Worm (Caenorhabditis elegans): ENCODE data around the gene C08F11.10.

C08F11.10 gene

ce11 chrIV:13647558-13647957 lies 1.5 kb downstream of the C08F11.10 start, which contains the start of gene ule-4:
Gene ule-4, minus strand, starts transcription at chrIV:13647658.
- TF ChIP-seq hmbx-1 (tag; optimal IDR thresholded peaks at IDR 0.05), result no peak
- no peak for TF ChIP-seq hmg-4 (GFP tag; optimal IDR thresholded peaks at IDR 0.05)
- TF ChIP-seq ceh-13 (GFP tag; optimal IDR thresholded peaks at IDR 0.05), result no peak
- no peak for TF ChIP-seq pes-1 (GFP tag; IDR thresholded peaks at IDR 0.05)
- TF ChIP-seq ceh-36 (tag; optimal IDR thresholded peaks at IDR 0.05), result no peak
- TF ChIP-seq hnd-1 (tag; optimal IDR thresholded peaks at IDR 0.05), result no peak
- TF ChIP-seq ets-7 (tag; optimal IDR thresholded peaks at IDR 0.05), result no peak
- no peak for TF ChIP-seq sea-1 (GFP tag; conservative IDR thresholded peaks at IDR 0.05)
- no peak for TF ChIP-seq tra-4 (tag; optimal IDR thresholded peaks at IDR 0.05)
- no peak for TF ChIP-seq scrt-1 (GFP tag; IDR thresholded peaks at IDR 0.05)
- no peak for TF ChIP-seq ama-1 (optimal IDR thresholded peaks at IDR 0.05)
- TF ChIP-seq tbx-37 (GFP tag; conservative IDR thresholded peaks at IDR 0.05), result no peak
- no peak for TF ChIP-seq flt-1 (GFP tag; IDR thresholded peaks at IDR 0.05)
- TF ChIP-seq aly-1 (tag; optimal IDR thresholded peaks at IDR 0.05), result no peak

- TF ChIP-seq ets-7 (tag; optimal IDR thresholded peaks at IDR 0.05) (no peak), flt-1 (GFP tag; IDR thresholded peaks at IDR 0.05) (no peak), scrt-1 (GFP tag; IDR thresholded peaks at IDR 0.05) (no peak), sea-1 (GFP tag; conservative IDR thresholded peaks at IDR 0.05) (no peak), tbx-11 (GFP tag; IDR thresholded peaks at IDR 0.05) (no peak), ama-1 (optimal IDR thresholded peaks at IDR 0.05) (no peak), aly-1 (tag; optimal IDR thresholded peaks at IDR 0.05) (no peak), hnd-1 (tag; optimal IDR thresholded peaks at IDR 0.05) (no peak)
Observed at ce11 chrIV:13645823-13646222, 3.2 kb downstream of the C08F11.10 start, which contains the start of gene srz-29. Gene srz-29, minus strand, starts transcription at chrIV:13645923.

- TF ChIP-seq B0310.2 (tag; optimal IDR thresholded peaks at IDR 0.05) (no peak), F13C5.2 (tag; optimal IDR thresholded peaks at IDR 0.05) (no peak), pes-1 (GFP tag; IDR thresholded peaks at IDR 0.05) (no peak), ama-1 (optimal IDR thresholded peaks at IDR 0.05) (no peak), ets-7 (tag; optimal IDR thresholded peaks at IDR 0.05) (no peak), aly-1 (tag; optimal IDR thresholded peaks at IDR 0.05) (no peak), sea-1 (GFP tag; conservative IDR thresholded peaks at IDR 0.05) (no peak), ceh-13 (GFP tag; optimal IDR thresholded peaks at IDR 0.05) (no peak), tbx-11 (GFP tag; IDR thresholded peaks at IDR 0.05) (no peak), ceh-36 (tag; optimal IDR thresholded peaks at IDR 0.05) (no peak), hnd-1 (tag; optimal IDR thresholded peaks at IDR 0.05) (no peak), tra-4 (tag; optimal IDR thresholded peaks at IDR 0.05) (no peak)
Observed at ce11 chrIV:13639027-13639426, 10.0 kb downstream of the C08F11.10 start, which contains the start of gene ugt-22. Gene ugt-22, plus strand, starts transcription at chrIV:13639260.

ce11 chrIV:13636975-13637374 lies 12.1 kb downstream of the C08F11.10 start, which contains the start of gene C08F11.7:
Gene C08F11.7, plus strand, starts transcription at chrIV:13637275.
- TF ChIP-seq ets-7 (tag; optimal IDR thresholded peaks at IDR 0.05), result no peak
- no peak for TF ChIP-seq hnd-1 (tag; optimal IDR thresholded peaks at IDR 0.05)
- TF ChIP-seq aly-1 (tag; optimal IDR thresholded peaks at IDR 0.05), result no peak
- TF ChIP-seq scrt-1 (GFP tag; IDR thresholded peaks at IDR 0.05), result no peak
- no peak for TF ChIP-seq tra-4 (tag; optimal IDR thresholded peaks at IDR 0.05)
- TF ChIP-seq tbx-37 (GFP tag; conservative IDR thresholded peaks at IDR 0.05), result no peak
- TF ChIP-seq ceh-36 (tag; optimal IDR thresholded peaks at IDR 0.05), result no peak
- no peak for TF ChIP-seq hmg-4 (GFP tag; optimal IDR thresholded peaks at IDR 0.05)
- TF ChIP-seq ama-1 (optimal IDR thresholded peaks at IDR 0.05), result no peak
- TF ChIP-seq B0310.2 (tag; optimal IDR thresholded peaks at IDR 0.05), result no peak
- TF ChIP-seq hmbx-1 (tag; optimal IDR thresholded peaks at IDR 0.05), result no peak
- no peak for TF ChIP-seq flt-1 (GFP tag; IDR thresholded peaks at IDR 0.05)
- TF ChIP-seq sea-1 (GFP tag; conservative IDR thresholded peaks at IDR 0.05), result no peak
- no peak for TF ChIP-seq tbx-11 (GFP tag; IDR thresholded peaks at IDR 0.05)
- no peak for TF ChIP-seq pes-1 (GFP tag; IDR thresholded peaks at IDR 0.05)
- no peak for TF ChIP-seq ceh-13 (GFP tag; optimal IDR thresholded peaks at IDR 0.05)

ce11 chrIV:13633165-13633564 lies 15.9 kb downstream of the C08F11.10 start, which contains the start of gene fbxa-98:
Gene fbxa-98, plus strand, starts transcription at chrIV:13633407.
- TF ChIP-seq scrt-1 (GFP tag; IDR thresholded peaks at IDR 0.05) (no peak), tbx-37 (GFP tag; conservative IDR thresholded peaks at IDR 0.05) (no peak), flt-1 (GFP tag; IDR thresholded peaks at IDR 0.05) (no peak), sea-1 (GFP tag; conservative IDR thresholded peaks at IDR 0.05) (no peak), ets-7 (tag; optimal IDR thresholded peaks at IDR 0.05) (no peak), B0310.2 (tag; optimal IDR thresholded peaks at IDR 0.05) (no peak), hmbx-1 (tag; optimal IDR thresholded peaks at IDR 0.05) (no peak), ama-1 (optimal IDR thresholded peaks at IDR 0.05) (no peak), hmg-4 (GFP tag; optimal IDR thresholded peaks at IDR 0.05) (no peak), pes-1 (GFP tag; IDR thresholded peaks at IDR 0.05) (no peak), tra-4 (tag; optimal IDR thresholded peaks at IDR 0.05) (no peak), tbx-11 (GFP tag; IDR thresholded peaks at IDR 0.05) (no peak), aly-1 (tag; optimal IDR thresholded peaks at IDR 0.05) (no peak), ceh-13 (GFP tag; optimal IDR thresholded peaks at IDR 0.05) (no peak)

ce11 chrIV:13632613-13633012 lies 16.4 kb downstream of the C08F11.10 start:
- TF ChIP-seq hnd-1 (tag; optimal IDR thresholded peaks at IDR 0.05), result no peak
- no peak for TF ChIP-seq aly-1 (tag; optimal IDR thresholded peaks at IDR 0.05)
- no peak for TF ChIP-seq ceh-36 (tag; optimal IDR thresholded peaks at IDR 0.05)

- TF ChIP-seq tbx-11 (GFP tag; IDR thresholded peaks at IDR 0.05) (no peak), ama-1 (optimal IDR thresholded peaks at IDR 0.05) (no peak), ceh-36 (tag; optimal IDR thresholded peaks at IDR 0.05) (no peak), scrt-1 (GFP tag; IDR thresholded peaks at IDR 0.05) (no peak), tra-4 (tag; optimal IDR thresholded peaks at IDR 0.05) (no peak), F13C5.2 (tag; optimal IDR thresholded peaks at IDR 0.05) (no peak), ets-7 (tag; optimal IDR thresholded peaks at IDR 0.05) (no peak), hmbx-1 (tag; optimal IDR thresholded peaks at IDR 0.05) (no peak), ceh-13 (GFP tag; optimal IDR thresholded peaks at IDR 0.05) (no peak), flt-1 (GFP tag; IDR thresholded peaks at IDR 0.05) (no peak)
Observed at ce11 chrIV:13626469-13626868, 22.6 kb downstream of the C08F11.10 start, which contains the start of gene sru-21. Gene sru-21, plus strand, starts transcription at chrIV:13626769.

- TF ChIP-seq ceh-13 (GFP tag; optimal IDR thresholded peaks at IDR 0.05) (no peak), hmg-4 (GFP tag; optimal IDR thresholded peaks at IDR 0.05) (no peak), ets-7 (tag; optimal IDR thresholded peaks at IDR 0.05) (no peak), hnd-1 (tag; optimal IDR thresholded peaks at IDR 0.05) (no peak), ama-1 (optimal IDR thresholded peaks at IDR 0.05) (no peak), pes-1 (GFP tag; IDR thresholded peaks at IDR 0.05) (no peak)
Observed at ce11 chrIV:13623533-13623932, 25.5 kb downstream of the C08F11.10 start, which contains the start of gene C08F11.1. Gene C08F11.1, plus strand, starts transcription at chrIV:13623833.

Measured in whole organism, early embryonic.